Fruit fly (Drosophila melanogaster) whole organism: ENCODE data around the gene ebo.

Source experiments
- CG8478 ChIP-seq: fragments of >200 bp; optimal IDR thresholded peaks from 2 replicates; lab custom pipeline; 2018; ENCODE audit warnings: inconsistent platforms
- Dll ChIP-seq: fragments of >200 bp; optimal IDR thresholded peaks from 2 replicates; lab custom pipeline; 2017
- psq ChIP-seq: fragments of >200 bp; optimal IDR thresholded peaks from 2 replicates; lab custom pipeline; 2017

DNA sequence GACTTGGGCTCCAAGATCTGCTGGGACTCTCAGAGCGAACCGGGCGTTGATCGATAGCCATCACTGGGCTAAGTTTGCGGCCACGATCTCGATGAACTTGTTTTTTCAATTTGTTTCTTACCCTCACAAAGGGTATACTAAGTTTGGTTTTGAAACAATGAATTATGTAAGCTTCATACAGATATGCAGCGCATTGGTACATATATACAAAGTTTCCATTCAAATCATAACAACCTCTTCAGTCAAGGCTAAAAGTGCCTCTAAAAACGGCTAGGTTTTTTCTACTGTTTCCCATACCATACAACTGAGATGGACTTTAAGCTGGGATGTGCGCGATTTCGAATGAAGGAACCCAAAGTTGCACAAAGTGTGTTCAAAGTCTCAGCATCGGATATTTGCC, 35.1 kb downstream of the ebo start:
- TF ChIP-seq Dll (lab: Kevin White, UChicago) (no peak), psq (lab: Kevin White, UChicago) (no peak), CG8478 (lab: Kevin White, UChicago) (no peak)
